Fruit fly (Drosophila melanogaster) whole organism, embryonic: ENCODE measurements around the gene CG12035.

Experiments
- Atf3 ChIP-seq: fragments of 200-800 bp; sonication (Bioruptor generic); optimal IDR thresholded peaks from 3 replicates; lab custom pipeline; 2016; ENCODE audit warnings: missing biosample characterization, missing genetic modification characterization
- Blimp-1 ChIP-seq: fragments of 200-800 bp; sonication (Bioruptor generic); optimal IDR thresholded peaks from 3 replicates; lab custom pipeline; 2018; ENCODE audit warnings: missing biosample characterization, missing genetic modification characterization, mild to moderate bottlenecking, moderate library complexity, missing genetic modification reagents
- CG1024 ChIP-seq: fragments of 200-800 bp; sonication (Bioruptor generic); IDR thresholded peaks from 2 replicates; pipeline ENCODE4 v1.3.6; 2022; ENCODE audit warnings: missing biosample characterization, missing genetic modification characterization
- CG10321 ChIP-seq: fragments of 200-800 bp; sonication (Bioruptor generic); IDR thresholded peaks from 2 replicates; pipeline ENCODE4 v1.3.6; 2022; ENCODE audit warnings: missing biosample characterization, missing genetic modification characterization
- CG10366 ChIP-seq: fragments of 200-800 bp; sonication (Bioruptor generic); IDR thresholded peaks from 2 replicates; pipeline ENCODE4 v1.3.6; 2022; ENCODE audit warnings: missing biosample characterization, missing genetic modification characterization
- CG12104 ChIP-seq: fragments of 200-800 bp; sonication (Bioruptor generic); optimal IDR thresholded peaks from 3 replicates; lab custom pipeline; 2016; ENCODE audit warnings: missing biosample characterization, missing genetic modification characterization
- CG13287 ChIP-seq: fragments of 200-800 bp; sonication (Bioruptor generic); IDR thresholded peaks from 2 replicates; pipeline ENCODE4 v1.3.6; 2022; ENCODE audit warnings: missing biosample characterization, missing genetic modification characterization; ENCODE audit not compliant: partially characterized antibody
- CG13296 ChIP-seq: fragments of 200-800 bp; sonication (Bioruptor generic); optimal IDR thresholded peaks from 3 replicates; lab custom pipeline; 2018; ENCODE audit warnings: missing biosample characterization, mild to moderate bottlenecking, missing genetic modification characterization
- CG13424 ChIP-seq: fragments of 200-800 bp; sonication (Bioruptor generic); optimal IDR thresholded peaks from 2 replicates; lab custom pipeline; 2019; ENCODE audit warnings: missing biosample characterization, mild to moderate bottlenecking, missing genetic modification characterization, moderate library complexity
- CG15073 ChIP-seq: fragments of 200-800 bp; sonication (Bioruptor generic); optimal IDR thresholded peaks from 2 replicates; lab custom pipeline; 2016; ENCODE audit warnings: missing biosample characterization, missing genetic modification characterization
- CG16863 ChIP-seq: fragments of 200-800 bp; sonication (Bioruptor generic); optimal IDR thresholded peaks from 3 replicates; lab custom pipeline; 2016; ENCODE audit warnings: missing biosample characterization, missing genetic modification characterization
- CG4360 ChIP-seq: fragments of 200-800 bp; sonication (Bioruptor generic); IDR thresholded peaks from 2 replicates; pipeline ENCODE4 v1.3.6; 2022; ENCODE audit warnings: missing biosample characterization, missing genetic modification characterization
- CG5180 ChIP-seq: fragments of 200-800 bp; sonication (Bioruptor generic); optimal IDR thresholded peaks from 3 replicates; lab custom pipeline; 2017; ENCODE audit warnings: missing biosample characterization, missing genetic modification characterization, mild to moderate bottlenecking, moderate library complexity, missing genetic modification reagents
- CG7357 ChIP-seq: fragments of 200-800 bp; sonication (Bioruptor generic); IDR thresholded peaks from 3 replicates; pipeline ENCODE4 v1.3.6; 2022; ENCODE audit warnings: missing biosample characterization, missing genetic modification characterization
- CG8765 ChIP-seq: fragments of 200-800 bp; sonication (Bioruptor generic); IDR thresholded peaks from 2 replicates; pipeline ENCODE4 v1.3.6; 2022; ENCODE audit warnings: missing biosample characterization, missing genetic modification characterization
- CG9437 ChIP-seq: fragments of 200-800 bp; sonication (Bioruptor generic); optimal IDR thresholded peaks from 2 replicates; lab custom pipeline; 2018; ENCODE audit warnings: missing biosample characterization, mild to moderate bottlenecking, missing genetic modification characterization
- CG9817 ChIP-seq: fragments of 200-800 bp; sonication (Bioruptor generic); optimal IDR thresholded peaks from 2 replicates; lab custom pipeline; 2018; ENCODE audit warnings: missing biosample characterization, mild to moderate bottlenecking, missing genetic modification characterization, moderate library complexity
- Deaf1 ChIP-seq: fragments of 200-800 bp; optimal IDR thresholded peaks from 3 replicates; lab custom pipeline; 2019; ENCODE audit warnings: missing biosample characterization, mild to moderate bottlenecking, missing genetic modification characterization, moderate library complexity
- Dip2 ChIP-seq: fragments of 200-800 bp; sonication (Bioruptor generic); IDR thresholded peaks from 2 replicates; pipeline ENCODE4 v1.3.6; 2022; ENCODE audit warnings: missing biosample characterization, missing genetic modification characterization
- Dll ChIP-seq: fragments of 200-800 bp; sonication (Bioruptor generic); IDR thresholded peaks from 4 replicates; pipeline ENCODE4 v1.3.6; 2022; ENCODE audit warnings: missing biosample characterization, missing genetic modification characterization; ENCODE audit not compliant: partially characterized antibody
- HLH4C ChIP-seq: fragments of 200-800 bp; sonication (Bioruptor generic); IDR thresholded peaks from 3 replicates; pipeline ENCODE4 v1.3.6; 2022; ENCODE audit warnings: missing biosample characterization, missing genetic modification characterization; ENCODE audit not compliant: partially characterized antibody
- Hmx ChIP-seq: fragments of 200-800 bp; sonication (Bioruptor generic); optimal IDR thresholded peaks from 2 replicates; lab custom pipeline; 2016; ENCODE audit warnings: missing biosample characterization, missing genetic modification characterization
- Hr3 ChIP-seq: fragments of 200-800 bp; sonication (Bioruptor generic); optimal IDR thresholded peaks from 3 replicates; lab custom pipeline; 2016; ENCODE audit warnings: missing biosample characterization, missing genetic modification characterization
- Hr78 ChIP-seq, 2 experiments: fragments of 200-800 bp in 1 of 2; fragments of >200 bp in 1 of 2; sonication (Bioruptor generic) in 1 of 2; optimal IDR thresholded peaks; 2 replicates each; lab custom pipeline; 2017 to 2019; ENCODE audit warnings: missing biosample characterization in 2 of 2, missing genetic modification characterization in 2 of 2, mild to moderate bottlenecking in 1 of 2, moderate library complexity in 1 of 2
- MESR4 ChIP-seq: fragments of 200-800 bp; sonication (Bioruptor generic); optimal IDR thresholded peaks from 2 replicates; lab custom pipeline; 2018; ENCODE audit warnings: missing biosample characterization, mild to moderate bottlenecking, missing genetic modification characterization, moderate library complexity
- MTF-1 ChIP-seq: fragments of 200-800 bp; sonication (Bioruptor generic); optimal IDR thresholded peaks from 2 replicates; lab custom pipeline; 2018; ENCODE audit warnings: missing biosample characterization, mild to moderate bottlenecking, missing genetic modification characterization, borderline replicate concordance
- Med ChIP-seq: fragments of 200-800 bp; sonication (Bioruptor generic); peaks from one replicate; lab custom pipeline; 2016; ENCODE audit warnings: missing biosample characterization, missing genetic modification characterization, mild to moderate bottlenecking, inconsistent platforms, moderate library complexity
- Meics ChIP-seq: fragments of 200-800 bp; sonication (Bioruptor generic); optimal IDR thresholded peaks from 2 replicates; lab custom pipeline; 2017; ENCODE audit warnings: missing biosample characterization, mild to moderate bottlenecking, missing genetic modification characterization
- Poxn ChIP-seq: fragments of 200-800 bp; sonication (Bioruptor generic); IDR thresholded peaks from 2 replicates; pipeline ENCODE4 v1.3.6; 2022; ENCODE audit warnings: missing biosample characterization, missing genetic modification characterization
- ab ChIP-seq: fragments of 200-800 bp; sonication (Bioruptor generic); optimal IDR thresholded peaks from 2 replicates; lab custom pipeline; 2016; ENCODE audit warnings: missing biosample characterization, missing genetic modification characterization
- cato ChIP-seq: fragments of 200-800 bp; sonication (Bioruptor generic); optimal IDR thresholded peaks from 2 replicates; lab custom pipeline; 2016; ENCODE audit warnings: missing biosample characterization, missing genetic modification characterization, borderline replicate concordance
- emc ChIP-seq: fragments of 200-800 bp; sonication (Bioruptor generic); optimal IDR thresholded peaks from 2 replicates; lab custom pipeline; 2016; ENCODE audit warnings: missing biosample characterization, missing genetic modification characterization
- en ChIP-seq: fragments of 200-800 bp; sonication (Bioruptor generic); optimal IDR thresholded peaks from 2 replicates; lab custom pipeline; 2016; ENCODE audit warnings: missing biosample characterization, missing genetic modification characterization
- ewg ChIP-seq: fragments of 200-800 bp; sonication (Bioruptor generic); optimal IDR thresholded peaks from 3 replicates; lab custom pipeline; 2017; ENCODE audit warnings: mild to moderate bottlenecking, missing biosample characterization, missing genetic modification reagents, missing genetic modification characterization
- fd102C ChIP-seq: fragments of 200-800 bp; sonication (Bioruptor generic); optimal IDR thresholded peaks from 2 replicates; lab custom pipeline; 2018; ENCODE audit warnings: missing biosample characterization, mild to moderate bottlenecking, missing genetic modification characterization, moderate library complexity
- fru ChIP-seq: fragments of >200 bp; optimal IDR thresholded peaks from 2 replicates; lab custom pipeline; 2017
- gcm2 ChIP-seq: fragments of 200-800 bp; sonication (Bioruptor generic); optimal IDR thresholded peaks from 2 replicates; lab custom pipeline; 2016; ENCODE audit warnings: missing biosample characterization, missing genetic modification characterization
- grn ChIP-seq: fragments of 200-800 bp; sonication (Bioruptor generic); optimal IDR thresholded peaks from 3 replicates; lab custom pipeline; 2017; ENCODE audit warnings: missing biosample characterization, missing genetic modification characterization
- kah ChIP-seq: fragments of 200-800 bp; sonication (Bioruptor generic); optimal IDR thresholded peaks from 2 replicates; lab custom pipeline; 2018; ENCODE audit warnings: missing biosample characterization, mild to moderate bottlenecking, missing genetic modification characterization
- kay ChIP-seq: fragments of 200-800 bp; sonication (Bioruptor generic); optimal IDR thresholded peaks from 2 replicates; lab custom pipeline; 2016; ENCODE audit warnings: missing biosample characterization, missing genetic modification characterization
- mirr ChIP-seq: fragments of 200-800 bp; sonication (Bioruptor generic); optimal IDR thresholded peaks from 3 replicates; lab custom pipeline; 2018; ENCODE audit warnings: missing biosample characterization, mild to moderate bottlenecking, missing genetic modification characterization
- pho ChIP-seq: fragments of 200-800 bp; sonication (Bioruptor generic); optimal IDR thresholded peaks from 2 replicates; lab custom pipeline; 2016; ENCODE audit warnings: missing biosample characterization, missing genetic modification characterization
- sim ChIP-seq: fragments of 200-800 bp; sonication (Bioruptor generic); IDR thresholded peaks from 2 replicates; pipeline ENCODE4 v1.3.6; 2022; ENCODE audit warnings: missing biosample characterization, missing genetic modification characterization
- sisA ChIP-seq: fragments of 200-800 bp; sonication (Bioruptor generic); IDR thresholded peaks from 2 replicates; pipeline ENCODE4 v1.3.6; 2022; ENCODE audit warnings: missing biosample characterization, missing genetic modification characterization
- slp2 ChIP-seq: fragments of 200-800 bp; sonication (Bioruptor generic); optimal IDR thresholded peaks from 2 replicates; lab custom pipeline; 2016; ENCODE audit warnings: missing biosample characterization, missing genetic modification characterization
- stwl ChIP-seq: fragments of 200-800 bp; sonication (Bioruptor generic); optimal IDR thresholded peaks from 3 replicates; lab custom pipeline; 2018; ENCODE audit warnings: missing biosample characterization, mild to moderate bottlenecking, missing genetic modification characterization, moderate library complexity
- tgo ChIP-seq: fragments of 200-800 bp; sonication (Bioruptor generic); IDR thresholded peaks from 3 replicates; pipeline ENCODE4 v1.3.6; 2022; ENCODE audit warnings: missing biosample characterization, missing genetic modification characterization
- zen2 ChIP-seq: fragments of 200-800 bp; sonication (Bioruptor generic); IDR thresholded peaks from 3 replicates; pipeline ENCODE4 v1.3.6; 2022; ENCODE audit warnings: missing biosample characterization, missing genetic modification characterization; ENCODE audit not compliant: partially characterized antibody
- zf30C ChIP-seq: fragments of 200-800 bp; sonication (Bioruptor generic); optimal IDR thresholded peaks from 3 replicates; lab custom pipeline; 2018; ENCODE audit warnings: missing biosample characterization, mild to moderate bottlenecking, missing genetic modification characterization

CG12035 gene

dm6 chr3L:1740129-1740975 is 16.2 kb downstream of the CG12035 start (continued):
- TF ChIP-seq pho (GFP tag; lab: Kevin White, UChicago): peak; percentile 40
- TF ChIP-seq stwl (tag; lab: Kevin White, UChicago): no peak
- no peak for TF ChIP-seq MESR4 (GFP tag; lab: Kevin White, UChicago)
- peak; percentile 83 for TF ChIP-seq CG10366 (GFP tag; lab: Robert Waterston, UW)
- TF ChIP-seq HLH4C (GFP tag; lab: Robert Waterston, UW): no peak
- TF ChIP-seq CG16863 (GFP tag; lab: Kevin White, UChicago): peak; percentile 56
- TF ChIP-seq CG13424: peak; percentile 76
- TF ChIP-seq CG12104 (GFP tag; lab: Kevin White, UChicago): no peak
- no peak for TF ChIP-seq MTF-1
- peak; percentile 59 for TF ChIP-seq Hr3 (GFP tag; lab: Kevin White, UChicago)
- peak; percentile 46 for TF ChIP-seq Hmx
- peak; percentile 39 for TF ChIP-seq gcm2 (GFP tag; lab: Kevin White, UChicago)
- peak; percentile 37 for TF ChIP-seq kay (GFP tag; lab: Kevin White, UChicago)
- TF ChIP-seq CG15073 (GFP tag; lab: Kevin White, UChicago): no peak
- peak; percentile 95 for TF ChIP-seq Med
- peak; percentile 24; the same call in 1 of the 2 replicates for TF ChIP-seq Poxn (GFP tag; lab: Robert Waterston, UW)
- peak; percentile 15 for TF ChIP-seq CG9437 (GFP tag; lab: Kevin White, UChicago)
- no peak for TF ChIP-seq CG8765 (GFP tag; lab: Robert Waterston, UW)
- TF ChIP-seq ab (GFP tag; lab: Kevin White, UChicago): peak; percentile 26
- TF ChIP-seq Atf3: peak; percentile 35
- TF ChIP-seq Blimp-1: no peak
- no peak for TF ChIP-seq grn (GFP tag; lab: Kevin White, UChicago)
- no peak for TF ChIP-seq fru
- TF ChIP-seq CG7357: peak; percentile 66; the same call in 2 of the 3 replicates
- peak; percentile 26 for TF ChIP-seq Meics (GFP tag; lab: Kevin White, UChicago)
- TF ChIP-seq kah (GFP tag; lab: Kevin White, UChicago): no peak
- peak; percentile 34; the same call in 1 of the 2 replicates for TF ChIP-seq CG10321
- TF ChIP-seq ewg (GFP tag; lab: Kevin White, UChicago): peak; percentile 42
- no peak for TF ChIP-seq CG13287 (GFP tag; lab: Robert Waterston, UW)
- peak; percentile 71 for TF ChIP-seq sisA
- no peak for TF ChIP-seq Hr78 (GFP tag; optimal IDR thresholded peaks at IDR 0.05; lab: Kevin White, UChicago)
- TF ChIP-seq CG5180 (GFP tag; lab: Kevin White, UChicago): no peak
- TF ChIP-seq mirr (GFP tag; lab: Kevin White, UChicago): no peak
- TF ChIP-seq emc (GFP tag; lab: Kevin White, UChicago): no peak
- no peak for TF ChIP-seq fd102C (GFP tag; lab: Kevin White, UChicago)
- TF ChIP-seq en (GFP tag; lab: Kevin White, UChicago): peak; percentile 1
- TF ChIP-seq Dll: no peak
- TF ChIP-seq tgo (GFP tag; lab: Robert Waterston, UW): peak; percentile 86
- TF ChIP-seq slp2: peak; percentile 36
- peak; percentile 46 for TF ChIP-seq CG13296 (GFP tag; lab: Kevin White, UChicago)
- TF ChIP-seq Deaf1 (tag; lab: Kevin White, UChicago): no peak
- TF ChIP-seq cato (GFP tag; lab: Kevin White, UChicago): peak; percentile 27
- no peak for TF ChIP-seq zf30C
- TF ChIP-seq Dip2 (GFP tag; lab: Robert Waterston, UW): no peak
- no peak for TF ChIP-seq CG4360 (GFP tag; lab: Robert Waterston, UW)
- TF ChIP-seq CG1024 (GFP tag; lab: Robert Waterston, UW): no peak
- no peak for TF ChIP-seq sim (GFP tag; lab: Robert Waterston, UW)
- no peak for TF ChIP-seq zen2 (GFP tag; lab: Robert Waterston, UW)
- peak; percentile 51 for TF ChIP-seq CG9817 (tag; lab: Kevin White, UChicago)
